Worm (Caenorhabditis elegans): ENCODE data around the gene T04F8.7.
"Not testable (repeated sequence)": the region's sequence is repeated elsewhere in the genome, so short reads cannot be mapped to it uniquely, and the experiment has no call there.

- TF ChIP-seq pha-4 (tag; optimal IDR thresholded peaks at IDR 0.05); unc-55 (GFP tag; optimal IDR thresholded peaks at IDR 0.05); K09A11.1 (tag; optimal IDR thresholded peaks at IDR 0.05; ENCODE audit: insufficient read depth); fax-1 (tag; optimal IDR thresholded peaks at IDR 0.05); ttx-3 (tag; optimal IDR thresholded peaks at IDR 0.05); pax-1 (tag; optimal IDR thresholded peaks at IDR 0.05); fkh-10 (GFP tag; optimal IDR thresholded peaks at IDR 0.05): not testable (repeated sequence)
- peak; percentile 77 for TF ChIP-seq ceh-6 (GFP tag; optimal IDR thresholded peaks at IDR 0.05)
Observed at ce11 chrX:11643767-11644235, 37.0 kb downstream of the T04F8.7 start, which contains the start of gene sto-4.

All from whole organism, late embryonic.